Fruit fly (Drosophila melanogaster): ENCODE data around the gene CG32500.

DNA sequence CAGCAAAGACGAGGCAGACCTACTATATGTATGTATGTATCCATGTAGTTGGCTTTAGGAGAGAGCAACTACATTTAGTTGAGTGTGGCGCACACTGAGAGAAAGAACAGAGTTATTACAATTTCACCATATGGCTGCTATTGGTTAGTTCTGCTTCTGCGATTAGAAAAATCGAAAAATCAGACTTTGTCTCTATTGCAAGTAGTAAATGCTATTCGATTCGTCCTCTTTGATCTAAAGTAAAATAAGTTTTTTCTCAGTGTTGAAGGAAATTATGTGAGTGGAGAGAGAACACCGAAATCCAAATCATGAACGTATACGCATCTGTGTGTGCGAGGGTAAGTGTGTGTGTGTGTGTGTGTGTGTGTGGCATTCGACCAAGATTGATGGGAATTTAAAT, 29.6 kb downstream of the CG32500 start:
- no peak for TF ChIP-seq psq (optimal IDR thresholded peaks at IDR 0.05)
- no peak for TF ChIP-seq pan (optimal IDR thresholded peaks at IDR 0.05)
- TF ChIP-seq usp (GFP tag; optimal IDR thresholded peaks at IDR 0.05): no peak
- no peak for TF ChIP-seq Dll (optimal IDR thresholded peaks at IDR 0.05)
- TF ChIP-seq CG8478 (optimal IDR thresholded peaks at IDR 0.05): no peak

Measured in whole organism.